Fruit fly (Drosophila melanogaster): ENCODE measurements around the gene sd.

Gene sd

dm6 chrX:15818608-15819184, 14.5 kb downstream of the sd start (continued):
- TF ChIP-seq CG16813 (GFP tag; IDR thresholded peaks at IDR 0.05; ENCODE audit: partially characterized antibody) = no peak
- TF ChIP-seq CG6254 (GFP tag; optimal IDR thresholded peaks at IDR 0.05) = no peak
- TF ChIP-seq CG43689 (GFP tag; IDR thresholded peaks at IDR 0.05) = no peak
- TF ChIP-seq CG8924 (tag; optimal IDR thresholded peaks at IDR 0.05) = no peak
- TF ChIP-seq HLH4C (GFP tag; IDR thresholded peaks at IDR 0.05; ENCODE audit: partially characterized antibody) = no peak
- no peak for TF ChIP-seq emc (GFP tag; optimal IDR thresholded peaks at IDR 0.05)
- TF ChIP-seq NfI (GFP tag; optimal IDR thresholded peaks at IDR 0.05) = no peak
- peak; percentile 40; the same call in 1 of the 2 replicates for TF ChIP-seq Rfx (GFP tag; IDR thresholded peaks at IDR 0.05)
- TF ChIP-seq CG31224 (GFP tag; IDR thresholded peaks at IDR 0.05) = no peak
- no peak for TF ChIP-seq br (optimal IDR thresholded peaks at IDR 0.05)
- TF ChIP-seq Atf6 (GFP tag; IDR thresholded peaks at IDR 0.05) = no peak
- no peak for TF ChIP-seq bab2 (GFP tag; optimal IDR thresholded peaks at IDR 0.05)
- TF ChIP-seq pan (optimal IDR thresholded peaks at IDR 0.05) = peak in 1 of 2 experiments; percentile 50
- peak in 1 of 2 experiments; percentile 14 for TF ChIP-seq pan (GFP tag; optimal IDR thresholded peaks at IDR 0.05 in 1 of 2, IDR thresholded peaks at IDR 0.05 in 1 of 2)
- TF ChIP-seq ERR (GFP tag; optimal IDR thresholded peaks at IDR 0.05) = no peak
- TF ChIP-seq en (GFP tag; optimal IDR thresholded peaks at IDR 0.05) = no peak
- no peak for TF ChIP-seq CG12104 (GFP tag; optimal IDR thresholded peaks at IDR 0.05)
- TF ChIP-seq C15 (GFP tag; IDR thresholded peaks at IDR 0.05) = no peak
- no peak for TF ChIP-seq exex (tag; optimal IDR thresholded peaks at IDR 0.05)
- TF ChIP-seq odd (GFP tag; optimal IDR thresholded peaks at IDR 0.05) = no peak
- no peak for TF ChIP-seq Oli (tag; optimal IDR thresholded peaks at IDR 0.05)
- TF ChIP-seq Adf1 (GFP tag; IDR thresholded peaks at IDR 0.05) = no peak
- peak; percentile 10 for TF ChIP-seq pnt (GFP tag; optimal IDR thresholded peaks at IDR 0.05)
- no peak for TF ChIP-seq CG11560 (tag; IDR thresholded peaks at IDR 0.05)
- no peak for TF ChIP-seq Opbp (GFP tag; IDR thresholded peaks at IDR 0.05; ENCODE audit: partially characterized antibody)
- TF ChIP-seq tin (GFP tag; optimal IDR thresholded peaks at IDR 0.05) = no peak
- TF ChIP-seq bigmax (GFP tag; optimal IDR thresholded peaks at IDR 0.05) = no peak
- TF ChIP-seq gt (GFP tag; IDR thresholded peaks at IDR 0.05) = no peak
- peak; percentile 26 for TF ChIP-seq nerfin-1 (tag; optimal IDR thresholded peaks at IDR 0.05)
- no peak for TF ChIP-seq Bgb (GFP tag; IDR thresholded peaks at IDR 0.05; ENCODE audit: partially characterized antibody)
- no peak for TF ChIP-seq CG10565 (GFP tag; optimal IDR thresholded peaks at IDR 0.05)
- TF ChIP-seq Tbp (GFP tag; optimal IDR thresholded peaks at IDR 0.05) = no peak
- TF ChIP-seq Drgx (GFP tag; IDR thresholded peaks at IDR 0.05) = no peak
- TF ChIP-seq caup (GFP tag; optimal IDR thresholded peaks at IDR 0.05; ENCODE audit: severe bottlenecking) = no peak
- no peak for TF ChIP-seq CG11085 (GFP tag; IDR thresholded peaks at IDR 0.05)
- peak; percentile 57 for TF ChIP-seq CG2712 (tag; optimal IDR thresholded peaks at IDR 0.05)
- no peak for TF ChIP-seq HHEX (GFP tag; optimal IDR thresholded peaks at IDR 0.05)
- TF ChIP-seq rib (GFP tag; IDR thresholded peaks at IDR 0.05) = no peak
- no peak for TF ChIP-seq scrt (GFP tag; optimal IDR thresholded peaks at IDR 0.05)
- TF ChIP-seq CG4282 (GFP tag; optimal IDR thresholded peaks at IDR 0.05) = no peak
- TF ChIP-seq lmd (GFP tag; IDR thresholded peaks at IDR 0.05) = no peak
- no peak for TF ChIP-seq dmrt99B (tag; optimal IDR thresholded peaks at IDR 0.05)
- peak; percentile 46 for TF ChIP-seq dmrt11E (tag; optimal IDR thresholded peaks at IDR 0.05)
- TF ChIP-seq z (GFP tag; IDR thresholded peaks at IDR 0.05) = no peak
- peak; percentile 89 for TF ChIP-seq sens (GFP tag)
- no peak for TF ChIP-seq cwo (GFP tag; optimal IDR thresholded peaks at IDR 0.05)
- TF ChIP-seq CG14965 (GFP tag; optimal IDR thresholded peaks at IDR 0.05; ENCODE audit: borderline replicate concordance) = no peak
- TF ChIP-seq Dip2 (GFP tag; IDR thresholded peaks at IDR 0.05) = no peak
- TF ChIP-seq gcm (GFP tag; optimal IDR thresholded peaks at IDR 0.05) = no peak
- no peak for TF ChIP-seq Pdp1 (GFP tag; optimal IDR thresholded peaks at IDR 0.05)
- TF ChIP-seq HmgD (GFP tag; optimal IDR thresholded peaks at IDR 0.05) = no peak
